Worm (Caenorhabditis elegans): ENCODE results near the gene gcy-23.
A peak's percentile ranks its signal among the peaks of the same experiment; 100 is the strongest.
"Not testable (repeated sequence)": the region's sequence is repeated elsewhere in the genome, so short reads cannot be mapped to it uniquely, and the experiment has no call there.

The gcy-23 gene

DNA sequence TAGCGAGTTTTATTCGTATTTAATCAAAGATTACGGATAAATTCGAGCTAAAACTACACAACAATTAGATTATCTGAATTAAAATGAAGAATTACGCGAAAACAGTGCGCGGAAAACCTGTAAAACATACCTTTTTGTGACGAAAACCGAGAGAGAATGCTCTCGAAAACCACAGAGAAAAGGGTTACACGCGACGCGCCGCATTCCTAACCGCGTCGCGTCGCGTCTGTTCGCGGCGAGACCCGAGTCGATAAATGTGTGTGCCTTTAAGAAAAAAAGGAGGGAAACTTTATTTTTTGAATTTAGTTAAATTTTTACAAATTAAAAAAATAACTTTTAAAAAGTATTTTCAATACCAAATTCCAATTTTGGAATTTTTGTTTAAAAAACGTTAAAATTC is 49.5 kb upstream of the gcy-23 start, which contains the start of gene hrpa-1 (continued):
- TF ChIP-seq K02D7.2 (tag; optimal IDR thresholded peaks at IDR 0.05) (no peak), npax-4 (tag; optimal IDR thresholded peaks at IDR 0.05) (no peak), nhr-11 (tag; optimal IDR thresholded peaks at IDR 0.05) (no peak), ahr-1 (tag; optimal IDR thresholded peaks at IDR 0.05) (no peak), hlh-13 (GFP tag; optimal IDR thresholded peaks at IDR 0.05) (no peak), madf-2 (tag; optimal IDR thresholded peaks at IDR 0.05) (no peak), mec-3 (tag; optimal IDR thresholded peaks at IDR 0.05; ENCODE audit: borderline replicate concordance) (no peak), hlh-30 (tag; optimal IDR thresholded peaks at IDR 0.05; ENCODE audit: insufficient read depth) (peak; percentile 35), pros-1 (tag; optimal IDR thresholded peaks at IDR 0.05) (no peak), ceh-24 (tag; optimal IDR thresholded peaks at IDR 0.05) (no peak), ceh-6 (GFP tag; optimal IDR thresholded peaks at IDR 0.05) (no peak), Y22D7AL.16 (tag; optimal IDR thresholded peaks at IDR 0.05) (no peak), T23F11.4 (GFP tag; optimal IDR thresholded peaks at IDR 0.05) (no peak), unc-86 (tag; optimal IDR thresholded peaks at IDR 0.05) (no peak), ceh-45 (GFP tag; IDR thresholded peaks at IDR 0.05) (no peak), dve-1 (tag; optimal IDR thresholded peaks at IDR 0.05) (peak; percentile 33), nhr-232 (tag; optimal IDR thresholded peaks at IDR 0.05) (no peak), ceh-19 (GFP tag; optimal IDR thresholded peaks at IDR 0.05) (no peak), ceh-2 (tag; optimal IDR thresholded peaks at IDR 0.05) (no peak), pha-4 (tag; optimal IDR thresholded peaks at IDR 0.05) (no peak), ceh-34 (tag; optimal IDR thresholded peaks at IDR 0.05) (peak; percentile 23), ceh-18 (tag; optimal IDR thresholded peaks at IDR 0.05) (peak; percentile 21), ama-1 (optimal IDR thresholded peaks at IDR 0.05) (no peak)

DNA sequence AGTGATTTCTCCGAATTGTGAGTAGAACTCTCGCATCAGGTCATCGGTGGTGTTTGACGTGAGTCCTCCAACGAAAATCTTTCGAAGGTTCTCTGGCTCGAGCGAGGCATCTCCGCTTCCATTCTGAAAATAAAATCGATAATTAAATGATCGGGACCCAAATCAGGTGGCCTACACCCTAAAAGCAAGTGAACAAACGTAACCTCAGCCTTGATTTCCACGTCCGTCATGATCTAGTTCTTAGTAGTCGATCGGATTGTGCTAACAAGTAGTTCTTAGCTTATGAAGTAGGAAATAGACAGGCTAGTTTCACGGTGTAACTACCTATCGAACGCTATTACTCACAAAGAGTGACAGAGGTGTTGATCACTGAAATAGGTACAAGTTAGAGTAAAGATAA is 49.0 kb upstream of the gcy-23 start:
- TF ChIP-seq madf-2 (tag; optimal IDR thresholded peaks at IDR 0.05) (no peak), ceh-14 (tag; optimal IDR thresholded peaks at IDR 0.05) (no peak), ttx-3 (tag; optimal IDR thresholded peaks at IDR 0.05) (no peak), unc-86 (tag; optimal IDR thresholded peaks at IDR 0.05) (no peak), zip-5 (tag; optimal IDR thresholded peaks at IDR 0.05) (no peak), ceh-19 (GFP tag; optimal IDR thresholded peaks at IDR 0.05) (no peak), ceh-30 (tag; optimal IDR thresholded peaks at IDR 0.05) (no peak), mec-3 (tag; optimal IDR thresholded peaks at IDR 0.05; ENCODE audit: borderline replicate concordance) (no peak), ceh-18 (tag; optimal IDR thresholded peaks at IDR 0.05) (no peak), T23F11.4 (GFP tag; optimal IDR thresholded peaks at IDR 0.05) (no peak), elt-4 (tag; optimal IDR thresholded peaks at IDR 0.05) (no peak), K09A11.1 (tag; optimal IDR thresholded peaks at IDR 0.05; ENCODE audit: insufficient read depth) (no peak), pag-3 (tag; optimal IDR thresholded peaks at IDR 0.05; ENCODE audit: borderline replicate concordance) (no peak), pqm-1 (tag; optimal IDR thresholded peaks at IDR 0.05) (no peak), dve-1 (tag; optimal IDR thresholded peaks at IDR 0.05) (no peak), ahr-1 (tag; optimal IDR thresholded peaks at IDR 0.05) (no peak)

DNA sequence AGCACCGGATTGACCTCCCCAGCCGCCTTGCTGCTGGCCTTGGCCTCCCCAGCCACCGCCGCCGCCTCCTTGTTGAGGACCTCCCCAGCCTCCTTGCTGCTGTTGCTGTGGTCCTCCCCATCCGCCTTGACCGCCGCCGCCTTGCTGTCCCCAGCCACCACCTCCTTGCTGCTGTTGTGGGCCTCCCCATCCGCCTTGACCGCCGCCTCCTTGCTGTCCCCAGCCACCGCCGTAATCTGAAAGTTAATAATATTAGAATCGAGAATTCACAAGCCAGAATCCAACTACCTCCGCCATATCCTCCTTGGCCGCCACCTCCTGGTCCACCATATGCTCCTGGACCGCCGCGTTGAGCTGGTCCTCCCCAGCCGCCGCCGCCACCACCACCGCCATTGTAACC is 48.1 kb upstream of the gcy-23 start:
- TF ChIP-seq ceh-45 (GFP tag; IDR thresholded peaks at IDR 0.05): no peak
- no peak for TF ChIP-seq pag-3 (tag; optimal IDR thresholded peaks at IDR 0.05; ENCODE audit: borderline replicate concordance)

DNA sequence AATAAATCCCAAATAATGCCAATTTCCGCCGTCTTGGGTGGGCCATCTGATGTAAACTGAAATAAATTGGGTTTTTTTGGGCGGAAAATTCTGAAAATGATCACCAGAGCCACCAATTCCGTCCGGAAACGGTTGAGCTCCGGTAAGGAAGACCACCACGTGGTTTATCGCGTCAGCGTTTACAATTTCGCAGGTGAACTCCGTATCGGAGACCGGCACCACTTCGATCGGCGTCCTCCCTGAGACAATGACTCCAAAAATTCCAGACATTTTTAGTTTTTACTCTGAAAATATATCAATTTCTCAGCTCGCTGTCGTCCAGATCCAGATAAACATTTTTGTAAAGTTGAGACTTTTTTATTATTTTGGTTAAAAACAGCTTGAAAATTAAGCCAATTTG is 47.4 kb upstream of the gcy-23 start, which contains the start of gene F42A6.6:
TSS of gene F42A6.6 (minus strand) at position 289 of the 400 bp plus-strand sequence.
- peak; percentile 88 for TF ChIP-seq ama-1 (optimal IDR thresholded peaks at IDR 0.05)
- no peak for TF ChIP-seq ref-2 (tag; optimal IDR thresholded peaks at IDR 0.05)
- no peak for TF ChIP-seq pat-9 (tag; optimal IDR thresholded peaks at IDR 0.05)

DNA sequence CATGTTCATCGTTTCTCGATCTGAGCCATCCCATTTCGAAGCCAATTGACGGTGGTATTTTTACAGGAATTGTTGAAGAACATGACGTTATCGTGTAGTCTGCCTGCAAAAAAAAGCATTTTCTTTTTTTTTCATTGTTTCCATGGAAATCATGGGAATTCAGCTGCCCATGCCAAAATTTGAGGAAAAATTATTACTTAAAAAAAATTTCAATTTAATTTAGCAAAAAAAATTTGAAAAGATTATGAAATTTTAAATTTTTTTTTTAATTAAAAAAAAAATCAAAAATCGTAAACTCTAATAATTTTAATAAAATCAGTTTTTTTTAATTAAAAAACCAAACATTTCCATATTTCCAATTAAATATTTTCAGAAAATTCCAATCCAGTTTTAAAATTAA is 42.6 kb upstream of the gcy-23 start, which contains the start of gene F42A6.5:
TSS of gene F42A6.5 (minus strand) at position 101 of the 400 bp plus-strand sequence.
- TF ChIP-seq nhr-11, rnt-1, ceh-14 (tag; optimal IDR thresholded peaks at IDR 0.05): not testable (repeated sequence)
